Worm (Caenorhabditis elegans) whole organism, L4/young adult: ENCODE results near the gene nhr-223.
"Not testable (repeated sequence)": the region's sequence is repeated elsewhere in the genome, so short reads cannot be mapped to it uniquely, and the experiment has no call there.

Experiments used
- W03F9.2 ChIP-seq: fragments of 150-350 bp; optimal IDR thresholded peaks from 2 replicates; lab custom pipeline; 2014; ENCODE audit warnings: missing biosample characterization, missing genetic modification characterization
- dao-5 ChIP-seq: sonication (generic microtip); optimal IDR thresholded peaks from 2 replicates; lab custom pipeline; 2016; ENCODE audit warnings: missing genotype, missing genetic modification characterization, moderate library complexity, missing compliant biosample characterization
- him-1 ChIP-seq: sonication (generic microtip); optimal IDR thresholded peaks from 2 replicates; lab custom pipeline; 2016; ENCODE audit warnings: missing genotype, missing genetic modification reagents, missing genetic modification characterization, missing compliant biosample characterization

Gene nhr-223

DNA sequence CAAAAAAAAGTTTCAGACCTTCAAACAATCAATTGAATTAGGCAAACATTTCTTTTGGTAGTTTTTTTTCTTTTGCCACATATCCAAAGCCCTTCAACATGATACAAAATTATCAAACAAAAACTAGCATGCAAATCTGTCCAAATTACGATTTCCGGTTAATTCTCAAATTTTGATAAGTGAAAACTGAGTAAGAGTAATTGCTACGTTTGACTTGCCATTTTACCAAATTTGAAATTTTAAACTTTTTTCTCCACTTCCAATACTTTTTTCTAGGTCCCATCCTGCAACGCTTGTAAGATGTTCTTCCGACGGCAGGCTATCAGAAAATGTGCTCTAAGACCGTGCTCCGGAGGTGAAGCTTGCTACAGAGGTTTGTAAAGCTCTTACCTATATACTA lies at the start of gene nhr-223:
nhr-223 (plus strand) TSS at position 301 of the 400 bp plus-strand sequence.
- TF ChIP-seq dao-5 (tag; lab: Kevin White, UChicago) (no peak), W03F9.2 (tag; lab: Kevin White, UChicago) (no peak), him-1 (no peak)

- TF ChIP-seq W03F9.2 (tag; lab: Kevin White, UChicago); him-1; dao-5 (tag; lab: Kevin White, UChicago): not testable (repeated sequence)
Observed at ce11 chrV:15748343-15748742, 47.8 kb upstream of the nhr-223 start, which contains the start of gene T23D5.8. Gene T23D5.8 (minus strand): TSS chrV:15748443.

DNA sequence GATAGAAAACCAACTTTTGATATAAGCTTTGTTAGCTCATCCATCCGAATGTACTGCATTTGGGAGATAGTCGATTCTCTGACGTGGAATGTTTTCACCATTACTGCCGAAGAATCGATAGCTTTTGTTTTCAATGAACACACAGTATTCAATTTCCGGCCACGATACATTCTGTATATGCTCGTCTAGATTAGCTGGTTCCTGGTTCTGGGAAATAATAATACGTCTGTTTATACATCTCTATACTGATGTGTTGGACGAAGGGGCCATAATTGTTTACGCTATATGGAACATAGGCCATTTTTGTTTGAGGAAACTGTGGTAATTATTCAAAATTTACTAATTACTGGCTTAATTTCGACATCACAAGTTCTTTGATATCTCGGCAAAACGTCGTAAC lies 46.1 kb upstream of the nhr-223 start, which contains the start of gene str-6:
str-6 (minus strand) TSS at position 101 of the 400 bp plus-strand sequence.
- TF ChIP-seq dao-5 (tag; lab: Kevin White, UChicago): no peak
- TF ChIP-seq him-1: no peak
- TF ChIP-seq W03F9.2 (tag; lab: Kevin White, UChicago): no peak

ce11 chrV:15752049-15752448 lies 44.1 kb upstream of the nhr-223 start, which contains the start of gene str-43:
Gene str-43 (minus strand): TSS chrV:15752149.
- TF ChIP-seq him-1: no peak
- no peak for TF ChIP-seq dao-5 (tag; lab: Kevin White, UChicago)
- TF ChIP-seq W03F9.2 (tag; lab: Kevin White, UChicago): no peak

- not testable (repeated sequence) for TF ChIP-seq dao-5 (tag; lab: Kevin White, UChicago); W03F9.2 (tag; lab: Kevin White, UChicago); him-1
Observed at ce11 chrV:15752941-15753340, 43.2 kb upstream of the nhr-223 start, which contains the start of gene str-5. Gene str-5 (plus strand): TSS chrV:15753241.

DNA sequence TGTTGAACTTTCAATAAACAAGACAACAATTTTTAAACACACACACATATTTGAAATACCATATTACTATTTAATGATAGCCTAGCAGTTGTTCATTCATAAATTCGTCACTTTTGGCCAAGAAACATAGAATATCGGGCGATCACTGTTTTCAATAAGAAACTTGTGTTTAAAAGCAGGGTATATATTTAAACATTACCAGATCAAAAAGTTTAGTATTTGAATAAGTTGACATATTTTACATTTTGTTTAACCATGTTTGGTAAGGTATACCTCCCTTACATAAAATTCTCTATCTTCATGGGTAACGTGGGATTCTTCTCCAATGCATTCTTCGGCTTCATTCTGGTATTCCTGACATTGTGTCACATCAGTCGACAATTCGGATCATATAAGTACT lies 41.5 kb upstream of the nhr-223 start, which contains the start of gene str-8:
str-8 (plus strand) TSS at position 301 of the 400 bp plus-strand sequence.
- TF ChIP-seq dao-5 (tag; lab: Kevin White, UChicago); W03F9.2 (tag; lab: Kevin White, UChicago); him-1: not testable (repeated sequence)

- TF ChIP-seq W03F9.2 (tag; lab: Kevin White, UChicago) (no peak), him-1 (no peak), dao-5 (tag; lab: Kevin White, UChicago) (no peak)
Observed at ce11 chrV:15757645-15758044, 38.5 kb upstream of the nhr-223 start.

DNA sequence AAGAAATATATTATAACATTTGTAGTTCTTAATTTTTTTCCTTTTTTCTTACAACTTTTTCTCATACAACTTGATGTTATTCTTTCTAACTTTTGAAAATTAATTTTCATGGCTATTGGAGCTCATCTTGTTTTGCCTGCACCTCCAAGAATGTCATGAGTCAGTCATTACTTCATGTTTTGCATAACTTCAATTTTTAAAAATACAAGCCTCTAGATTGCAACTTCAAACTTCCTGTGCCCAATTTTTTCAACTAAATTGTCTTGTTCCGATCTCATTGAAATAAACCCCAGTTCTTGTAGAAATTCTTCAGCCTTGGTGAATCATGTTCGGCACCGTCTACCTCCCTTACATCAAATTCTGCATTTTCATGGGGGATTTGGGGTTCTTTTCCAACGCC lies 37.7 kb upstream of the nhr-223 start, which contains the start of gene str-9:
str-9 (plus strand) TSS at position 301 of the 400 bp plus-strand sequence.
- TF ChIP-seq W03F9.2 (tag; lab: Kevin White, UChicago): no peak
- TF ChIP-seq dao-5 (tag; lab: Kevin White, UChicago): no peak
- TF ChIP-seq him-1: no peak

DNA sequence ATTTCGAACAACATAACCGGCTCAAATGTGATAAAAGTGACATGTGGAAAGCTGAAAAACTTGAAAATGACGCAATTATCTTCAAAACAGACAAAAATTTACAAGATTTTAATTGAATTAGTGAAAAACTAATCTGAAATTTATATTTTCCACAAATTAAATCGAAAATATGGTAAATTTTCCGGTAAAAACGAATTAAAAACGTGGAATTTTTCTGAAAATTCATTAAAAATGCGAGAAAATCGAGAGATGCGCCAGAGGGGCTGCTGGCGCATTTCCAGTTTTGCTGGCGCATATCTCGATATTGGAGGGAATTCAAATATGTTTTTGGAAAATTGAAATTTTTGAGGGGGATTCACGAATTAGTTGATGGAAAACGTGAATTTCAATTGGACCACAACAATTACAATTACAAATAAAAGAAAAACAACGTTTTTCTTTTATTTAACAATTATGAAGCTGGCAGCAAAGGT lies 30.0 kb upstream of the nhr-223 start, which contains the start of the genes haf-3 and F57A10.2:
haf-3 (minus strand) TSS at position 51 of the 473 bp plus-strand sequence.
F57A10.2 (plus strand) TSS at position 454 of the 473 bp plus-strand sequence.
- TF ChIP-seq dao-5 (tag; lab: Kevin White, UChicago) (no peak), W03F9.2 (tag; lab: Kevin White, UChicago) (peak; percentile 95), him-1 (peak; percentile 47)

DNA sequence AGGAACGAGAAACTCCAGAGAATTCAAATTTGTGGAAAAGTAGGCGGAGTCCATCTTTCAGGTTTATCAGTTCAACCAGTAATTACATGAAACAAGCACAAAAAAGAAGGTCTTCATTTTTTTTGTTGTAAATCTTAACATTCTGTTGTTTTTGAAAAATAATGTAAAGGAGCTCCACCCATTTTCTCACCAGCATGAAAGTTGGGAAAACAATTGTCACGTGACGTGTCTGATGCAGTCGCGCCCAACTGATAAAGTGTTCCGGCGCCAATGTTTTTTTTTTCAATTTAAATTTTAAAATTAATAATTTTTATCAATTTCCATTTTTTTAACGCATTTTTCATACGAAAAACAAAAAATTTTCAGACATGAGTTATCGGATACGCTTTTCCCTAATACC lies 27.1 kb upstream of the nhr-223 start, which contains the start of gene F57A10.4:
F57A10.4 (plus strand) TSS at position 367 of the 400 bp plus-strand sequence.
- TF ChIP-seq dao-5 (tag; lab: Kevin White, UChicago): no peak
- TF ChIP-seq W03F9.2 (tag; lab: Kevin White, UChicago): no peak
- no peak for TF ChIP-seq him-1

ce11 chrV:15773141-15773540 lies 23.0 kb upstream of the nhr-223 start, which contains the start of gene nhr-60:
Gene nhr-60 (minus strand): TSS chrV:15773241.
- TF ChIP-seq him-1: no peak
- TF ChIP-seq dao-5 (tag; lab: Kevin White, UChicago): no peak
- no peak for TF ChIP-seq W03F9.2 (tag; lab: Kevin White, UChicago)

DNA sequence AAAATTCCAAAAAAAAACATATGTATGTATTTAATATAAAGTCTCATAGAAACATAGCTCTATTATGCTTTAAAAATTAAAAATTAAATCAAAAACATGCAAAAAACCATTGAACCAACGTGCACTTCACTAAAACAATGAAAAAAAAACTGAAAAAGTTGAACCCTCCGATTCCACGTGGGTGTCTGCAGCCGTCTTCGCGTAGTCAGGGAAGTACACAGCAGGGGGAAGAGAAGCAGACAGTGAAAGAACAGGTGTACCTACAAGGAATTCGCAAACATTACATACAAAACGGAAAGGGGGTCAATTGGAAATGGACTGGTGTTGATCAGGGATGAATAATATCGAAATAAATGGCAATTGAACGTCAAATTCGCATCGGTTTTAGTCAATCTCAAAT lies 22.2 kb upstream of the nhr-223 start:
- TF ChIP-seq W03F9.2 (tag; lab: Kevin White, UChicago) (no peak), dao-5 (tag; lab: Kevin White, UChicago) (no peak), him-1 (no peak)

DNA sequence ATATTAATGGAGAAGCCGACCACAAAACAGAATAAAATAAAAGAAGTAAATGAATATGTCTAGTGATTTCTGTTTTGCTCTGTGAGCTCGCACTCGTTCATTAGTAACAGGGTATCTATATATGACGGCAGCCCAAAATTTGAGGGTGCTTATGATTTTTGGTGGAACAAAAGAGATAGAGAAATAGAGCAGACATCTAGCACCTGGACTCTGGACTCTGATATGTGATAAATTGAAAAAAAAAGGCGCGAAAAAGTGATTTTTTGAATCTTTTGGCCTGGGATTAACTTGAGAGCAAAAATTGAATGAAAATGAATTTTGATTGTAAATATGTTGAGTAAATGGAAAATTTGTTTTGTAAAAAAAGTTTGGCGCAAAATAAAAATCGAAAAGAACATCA lies 19.5 kb upstream of the nhr-223 start, which contains the start of gene nhr-283:
nhr-283 (minus strand) TSS at position 101 of the 400 bp plus-strand sequence.
- TF ChIP-seq W03F9.2 (tag; lab: Kevin White, UChicago) (no peak), dao-5 (tag; lab: Kevin White, UChicago) (no peak), him-1 (no peak)

- no peak for TF ChIP-seq him-1
- TF ChIP-seq dao-5 (tag; lab: Kevin White, UChicago): no peak
Observed at ce11 chrV:15779128-15779729, 17.0 kb upstream of the nhr-223 start, which contains the start of the genes nhr-285 and irld-52. Gene nhr-285 (minus strand): TSS chrV:15779228. Gene irld-52 (plus strand): TSS chrV:15779679.
